Fruit fly (Drosophila melanogaster) whole organism, embryonic: ENCODE data around the gene UBL3.

Experiments used
- B-H2 ChIP-seq: fragments of 200-800 bp; sonication (Bioruptor generic); optimal IDR thresholded peaks from 2 replicates; lab custom pipeline; 2018; ENCODE audit warnings: missing biosample characterization, mild to moderate bottlenecking, missing genetic modification characterization
- BEAF-32 ChIP-seq: fragments of 200-800 bp; sonication (Bioruptor generic); optimal IDR thresholded peaks from 3 replicates; lab custom pipeline; 2017; ENCODE audit warnings: missing biosample characterization, missing genetic modification characterization, mild to moderate bottlenecking, moderate library complexity, missing genetic modification reagents
- Bdp1 ChIP-seq: fragments of 200-800 bp; sonication (Bioruptor generic); optimal IDR thresholded peaks from 3 replicates; lab custom pipeline; 2016; ENCODE audit warnings: missing biosample characterization, missing genetic modification characterization
- Bgb ChIP-seq: fragments of 200-800 bp; sonication (Bioruptor generic); IDR thresholded peaks from 2 replicates; pipeline ENCODE4 v1.3.6; 2022; ENCODE audit warnings: missing biosample characterization, missing genetic modification characterization; ENCODE audit not compliant: partially characterized antibody
- CG10274 ChIP-seq: fragments of 200-800 bp; sonication (Bioruptor generic); optimal IDR thresholded peaks from 3 replicates; lab custom pipeline; 2017; ENCODE audit warnings: missing biosample characterization, mild to moderate bottlenecking, missing genetic modification characterization
- CG10543 ChIP-seq: fragments of 200-800 bp; sonication (Bioruptor generic); optimal IDR thresholded peaks from 3 replicates; lab custom pipeline; 2017; ENCODE audit warnings: missing biosample characterization, mild to moderate bottlenecking, missing genetic modification characterization, moderate library complexity
- CG11093 ChIP-seq: fragments of 200-800 bp; sonication (Bioruptor generic); IDR thresholded peaks from 3 replicates; pipeline ENCODE4 v1.3.6; 2022; ENCODE audit warnings: missing biosample characterization, missing genetic modification characterization
- CG11504 ChIP-seq: fragments of 200-800 bp; sonication (Bioruptor generic); optimal IDR thresholded peaks from 3 replicates; lab custom pipeline; 2019; ENCODE audit warnings: missing biosample characterization, mild to moderate bottlenecking, missing genetic modification characterization, moderate library complexity
- CG11560 ChIP-seq: fragments of 200-800 bp; sonication (Bioruptor generic); IDR thresholded peaks from 3 replicates; pipeline ENCODE4 v1.3.6; 2022; ENCODE audit warnings: missing biosample characterization, missing genetic modification characterization
- CG15601 ChIP-seq: fragments of 200-800 bp; sonication (Bioruptor generic); optimal IDR thresholded peaks from 3 replicates; lab custom pipeline; 2019; ENCODE audit warnings: missing biosample characterization, mild to moderate bottlenecking, missing genetic modification characterization, moderate library complexity
- CG15696 ChIP-seq: fragments of 200-800 bp; sonication (Bioruptor generic); optimal IDR thresholded peaks from 2 replicates; lab custom pipeline; 2019; ENCODE audit warnings: missing biosample characterization, mild to moderate bottlenecking, missing genetic modification characterization, moderate library complexity
- CG17361 ChIP-seq: fragments of 200-800 bp; sonication (Bioruptor generic); IDR thresholded peaks from 3 replicates; pipeline ENCODE4 v1.3.6; 2022; ENCODE audit warnings: missing biosample characterization, missing genetic modification characterization
- CG17612 ChIP-seq: fragments of 200-800 bp; sonication (Bioruptor generic); IDR thresholded peaks from 2 replicates; pipeline ENCODE4 v1.3.6; 2022; ENCODE audit warnings: missing biosample characterization, missing genetic modification characterization
- CG18262 ChIP-seq: fragments of 200-800 bp; optimal IDR thresholded peaks from 3 replicates; lab custom pipeline; 2019; ENCODE audit warnings: missing biosample characterization, mild to moderate bottlenecking, missing genetic modification characterization, moderate library complexity
- CG18619 ChIP-seq: fragments of 200-800 bp; sonication (Bioruptor generic); optimal IDR thresholded peaks from 3 replicates; lab custom pipeline; 2017; ENCODE audit warnings: missing biosample characterization, mild to moderate bottlenecking, missing genetic modification characterization
- CG2199 ChIP-seq: fragments of 200-800 bp; sonication (Bioruptor generic); IDR thresholded peaks from 3 replicates; pipeline ENCODE4 v1.3.6; 2022; ENCODE audit warnings: missing biosample characterization, missing genetic modification characterization
- CG31441 ChIP-seq: fragments of 200-800 bp; sonication (Bioruptor generic); IDR thresholded peaks from 2 replicates; pipeline ENCODE4 v1.3.6; 2022; ENCODE audit warnings: missing biosample characterization, missing genetic modification characterization
- CG3281 ChIP-seq: fragments of 200-800 bp; sonication (Bioruptor generic); optimal IDR thresholded peaks from 3 replicates; lab custom pipeline; 2017; ENCODE audit warnings: missing biosample characterization, mild to moderate bottlenecking, missing genetic modification characterization
- CG33213 ChIP-seq: fragments of 200-800 bp; sonication (Bioruptor generic); optimal IDR thresholded peaks from 3 replicates; lab custom pipeline; 2016; ENCODE audit warnings: missing biosample characterization, missing genetic modification characterization
- CG4854 ChIP-seq: fragments of 200-800 bp; sonication (Bioruptor generic); optimal IDR thresholded peaks from 2 replicates; lab custom pipeline; 2016; ENCODE audit warnings: missing biosample characterization, missing genetic modification characterization, inconsistent platforms
- CG6765 ChIP-seq: fragments of 200-800 bp; sonication (Bioruptor generic); optimal IDR thresholded peaks from 3 replicates; lab custom pipeline; 2017; ENCODE audit warnings: missing biosample characterization, mild to moderate bottlenecking, missing genetic modification characterization
- CG7745 ChIP-seq: fragments of 200-800 bp; sonication (Bioruptor generic); optimal IDR thresholded peaks from 2 replicates; lab custom pipeline; 2018; ENCODE audit warnings: missing biosample characterization, mild to moderate bottlenecking, missing genetic modification characterization, moderate library complexity
- CG8765 ChIP-seq: fragments of 200-800 bp; sonication (Bioruptor generic); IDR thresholded peaks from 2 replicates; pipeline ENCODE4 v1.3.6; 2022; ENCODE audit warnings: missing biosample characterization, missing genetic modification characterization
- Dek ChIP-seq: fragments of 200-800 bp; sonication (Bioruptor generic); optimal IDR thresholded peaks from 3 replicates; lab custom pipeline; 2019; ENCODE audit warnings: missing biosample characterization, mild to moderate bottlenecking, missing genetic modification characterization, moderate library complexity
- Dip2 ChIP-seq: fragments of 200-800 bp; sonication (Bioruptor generic); IDR thresholded peaks from 2 replicates; pipeline ENCODE4 v1.3.6; 2022; ENCODE audit warnings: missing biosample characterization, missing genetic modification characterization
- Ets65A ChIP-seq: fragments of 200-800 bp; sonication (Bioruptor generic); peaks from one replicate; lab custom pipeline; 2016; ENCODE audit warnings: missing biosample characterization, missing genetic modification characterization
- Meics ChIP-seq: fragments of 200-800 bp; sonication (Bioruptor generic); optimal IDR thresholded peaks from 2 replicates; lab custom pipeline; 2017; ENCODE audit warnings: missing biosample characterization, mild to moderate bottlenecking, missing genetic modification characterization
- Mrtf ChIP-seq: fragments of 200-800 bp; sonication (Bioruptor generic); IDR thresholded peaks from 3 replicates; pipeline ENCODE4 v1.3.6; 2022; ENCODE audit warnings: missing biosample characterization, missing genetic modification characterization
- NfI ChIP-seq: fragments of 200-800 bp; sonication (Bioruptor generic); optimal IDR thresholded peaks from 3 replicates; lab custom pipeline; 2018; ENCODE audit warnings: missing biosample characterization, mild to moderate bottlenecking, missing genetic modification characterization, moderate library complexity
- Opbp ChIP-seq: fragments of 200-800 bp; sonication (Bioruptor generic); IDR thresholded peaks from 3 replicates; pipeline ENCODE4 v1.3.6; 2022; ENCODE audit warnings: missing biosample characterization, missing genetic modification characterization; ENCODE audit not compliant: partially characterized antibody
- Pdp1 ChIP-seq, 2 experiments: fragments of 200-800 bp; sonication (Bioruptor generic); optimal IDR thresholded peaks; 3 replicates each; lab custom pipeline; 2016; ENCODE audit warnings: missing biosample characterization in 2 of 2, missing genetic modification characterization in 2 of 2, mild to moderate bottlenecking in 1 of 2, moderate library complexity in 1 of 2
- Xrp1 ChIP-seq: fragments of 200-800 bp; sonication (Bioruptor generic); IDR thresholded peaks from 2 replicates; pipeline ENCODE4 v1.3.6; 2022; ENCODE audit warnings: missing biosample characterization, missing genetic modification characterization
- br ChIP-seq: fragments of >200 bp; optimal IDR thresholded peaks from 2 replicates; lab custom pipeline; 2017
- cad ChIP-seq: fragments of >200 bp; optimal IDR thresholded peaks from 2 replicates; lab custom pipeline; 2017; ENCODE audit warnings: missing biosample characterization, missing genetic modification characterization
- ci ChIP-seq: fragments of 200-800 bp; sonication (Bioruptor generic); IDR thresholded peaks from 3 replicates; pipeline ENCODE4 v1.3.6; 2022; ENCODE audit warnings: missing biosample characterization, missing genetic modification characterization
- eve ChIP-seq, 2 experiments: fragments of >200 bp; optimal IDR thresholded peaks; 2 replicates each; lab custom pipeline; 2017; ENCODE audit warnings: missing biosample characterization in 2 of 2, missing genetic modification characterization in 2 of 2
- gfzf ChIP-seq: fragments of 200-800 bp; sonication (Bioruptor generic); optimal IDR thresholded peaks from 2 replicates; lab custom pipeline; 2016; ENCODE audit warnings: missing biosample characterization, mild to moderate bottlenecking, missing genetic modification characterization, moderate library complexity
- kah ChIP-seq: fragments of 200-800 bp; sonication (Bioruptor generic); optimal IDR thresholded peaks from 2 replicates; lab custom pipeline; 2018; ENCODE audit warnings: missing biosample characterization, mild to moderate bottlenecking, missing genetic modification characterization
- onecut ChIP-seq: fragments of 200-800 bp; sonication (Bioruptor generic); IDR thresholded peaks from 2 replicates; pipeline ENCODE4 v1.3.6; 2022; ENCODE audit warnings: missing biosample characterization, missing genetic modification characterization
- pita ChIP-seq: fragments of 200-800 bp; sonication (Bioruptor generic); optimal IDR thresholded peaks from 2 replicates; lab custom pipeline; 2017; ENCODE audit warnings: missing biosample characterization, mild to moderate bottlenecking, missing genetic modification characterization
- rib ChIP-seq: fragments of 200-800 bp; sonication (Bioruptor generic); IDR thresholded peaks from 2 replicates; pipeline ENCODE4 v1.3.6; 2022; ENCODE audit warnings: missing biosample characterization, missing genetic modification characterization
- row ChIP-seq: fragments of 200-800 bp; sonication (Bioruptor generic); IDR thresholded peaks from 3 replicates; pipeline ENCODE4 v1.3.6; 2022; ENCODE audit warnings: missing biosample characterization, missing genetic modification characterization
- sc ChIP-seq, 3 experiments: fragments of >200 bp in 2 of 3; fragments of 200-800 bp in 1 of 3; sonication (Bioruptor generic) in 1 of 3; optimal IDR thresholded peaks; 2 replicates in 2 of 3; 3 replicates in 1 of 3; lab custom pipeline; 2017; ENCODE audit warnings: mild to moderate bottlenecking in 1 of 3, missing biosample characterization in 1 of 3, missing genetic modification characterization in 1 of 3, missing genetic modification reagents in 1 of 3
- seq ChIP-seq: fragments of 200-800 bp; sonication (Bioruptor generic); IDR thresholded peaks from 2 replicates; pipeline ENCODE4 v1.3.6; 2022; ENCODE audit warnings: missing biosample characterization, missing genetic modification characterization
- slp2 ChIP-seq: fragments of 200-800 bp; sonication (Bioruptor generic); optimal IDR thresholded peaks from 2 replicates; lab custom pipeline; 2016; ENCODE audit warnings: missing biosample characterization, missing genetic modification characterization
- stc ChIP-seq: fragments of 200-800 bp; sonication (Bioruptor generic); IDR thresholded peaks from 2 replicates; pipeline ENCODE4 v1.3.6; 2022; ENCODE audit warnings: missing biosample characterization, missing genetic modification characterization
- usp ChIP-seq: fragments of >200 bp; optimal IDR thresholded peaks from 2 replicates; lab custom pipeline; 2017; ENCODE audit warnings: missing biosample characterization, missing genetic modification characterization
- vvl ChIP-seq: fragments of 200-800 bp; sonication (Bioruptor generic); IDR thresholded peaks from 2 replicates; pipeline ENCODE4 v1.3.6; 2022; ENCODE audit warnings: missing biosample characterization, missing genetic modification characterization
- zen ChIP-seq: fragments of 200-800 bp; sonication (Bioruptor generic); optimal IDR thresholded peaks from 3 replicates; lab custom pipeline; 2018; ENCODE audit warnings: missing biosample characterization, mild to moderate bottlenecking, missing genetic modification characterization, moderate library complexity

Gene UBL3

dm6 chrX:15889780-15890608 is 37.0 kb upstream of the UBL3 start, which contains the start of the genes MSBP and CG15916 (continued):
- no peak for TF ChIP-seq CG4854 (GFP tag; lab: Kevin White, UChicago)
- no peak for TF ChIP-seq br (lab: Kevin White, UChicago)
- no peak for TF ChIP-seq slp2 (GFP tag; lab: Kevin White, UChicago)
- no peak for TF ChIP-seq CG3281
- peak; percentile 64 for TF ChIP-seq row (GFP tag; lab: Robert Waterston, UW)
- 0 out of 2 replicates have a peak, but pooled peaks have one; percentile 18 for TF ChIP-seq vvl
- no peak; the same call in 1 of the 2 replicates for TF ChIP-seq Bgb (GFP tag; lab: Robert Waterston, UW)
- TF ChIP-seq ci (GFP tag; lab: Robert Waterston, UW), result no peak
- no peak for TF ChIP-seq Bdp1
- no peak for TF ChIP-seq CG10274 (GFP tag; lab: Kevin White, UChicago)
- no peak for TF ChIP-seq Pdp1 (GFP tag; optimal IDR thresholded peaks at IDR 0.05; lab: Kevin White, UChicago)
- TF ChIP-seq gfzf (GFP tag; lab: Kevin White, UChicago), result peak; percentile 59
- no peak for TF ChIP-seq CG33213 (GFP tag; lab: Kevin White, UChicago)
- no peak for TF ChIP-seq CG2199 (GFP tag; lab: Robert Waterston, UW)
- TF ChIP-seq kah (GFP tag; lab: Kevin White, UChicago), result no peak
- TF ChIP-seq CG17612, result no peak
- no peak for TF ChIP-seq pita
- TF ChIP-seq Opbp, result no peak; the same call in 2 of the 3 replicates
- no peak for TF ChIP-seq CG10543
- TF ChIP-seq CG17361, result peak; percentile 74; the same call in 1 of the 3 replicates
- TF ChIP-seq NfI, result no peak
- TF ChIP-seq zen (tag; lab: Kevin White, UChicago), result peak; percentile 9
- TF ChIP-seq BEAF-32 (GFP tag; lab: Kevin White, UChicago), result peak; percentile 72
- TF ChIP-seq CG6765 (GFP tag; lab: Kevin White, UChicago), result no peak
- TF ChIP-seq CG15696, result peak; percentile 12
- TF ChIP-seq Ets65A (GFP tag; lab: Kevin White, UChicago), result no peak
- TF ChIP-seq CG18262 (tag; lab: Kevin White, UChicago), result peak; percentile 48
- no peak for TF ChIP-seq sc (optimal IDR thresholded peaks at IDR 0.05; lab: Kevin White, UChicago)
- peak; percentile 8 for TF ChIP-seq sc (GFP tag; optimal IDR thresholded peaks at IDR 0.05; lab: Kevin White, UChicago)
- no peak for TF ChIP-seq seq (GFP tag; lab: Robert Waterston, UW)
- no peak for TF ChIP-seq CG8765 (GFP tag; lab: Robert Waterston, UW)
- TF ChIP-seq onecut (GFP tag; lab: Robert Waterston, UW), result no peak
- TF ChIP-seq CG15601 (tag; lab: Kevin White, UChicago), result peak; percentile 12
- TF ChIP-seq Xrp1, result peak; percentile 32; the same call in 1 of the 2 replicates
- peak; percentile 13 for TF ChIP-seq Dek (tag; lab: Kevin White, UChicago)
- peak; percentile 59; the same call in 1 of the 2 replicates for TF ChIP-seq CG31441 (GFP tag; lab: Robert Waterston, UW)
- peak; percentile 45 for TF ChIP-seq Meics (GFP tag; lab: Kevin White, UChicago)
- no peak for TF ChIP-seq CG11504 (tag; lab: Kevin White, UChicago)
- no peak for TF ChIP-seq Dip2 (GFP tag; lab: Robert Waterston, UW)
- TF ChIP-seq CG7745 (tag; lab: Kevin White, UChicago), result no peak
- no peak for TF ChIP-seq rib (GFP tag; lab: Robert Waterston, UW)
- 0 out of 3 replicates have a peak, but pooled peaks have one; percentile 27 for TF ChIP-seq Mrtf
- TF ChIP-seq cad (GFP tag; lab: Kevin White, UChicago), result no peak
- TF ChIP-seq usp (GFP tag; lab: Kevin White, UChicago), result no peak
- TF ChIP-seq CG11093 (GFP tag; lab: Robert Waterston, UW), result 0 out of 3 replicates have a peak, but pooled peaks have one; percentile 42
- peak; percentile 27 for TF ChIP-seq CG18619 (GFP tag; lab: Kevin White, UChicago)
- no peak for TF ChIP-seq eve (GFP tag; optimal IDR thresholded peaks at IDR 0.05; lab: Kevin White, UChicago)
- TF ChIP-seq CG11560 (tag; lab: Robert Waterston, UW), result no peak
- no peak for TF ChIP-seq stc (GFP tag; lab: Robert Waterston, UW)
- no peak for TF ChIP-seq B-H2 (GFP tag; lab: Kevin White, UChicago)
